Fruit fly (Drosophila melanogaster): ENCODE data around the gene CG43155.

- TF ChIP-seq CG4854 (GFP tag; optimal IDR thresholded peaks at IDR 0.05) (no peak), CG5245 (GFP tag; optimal IDR thresholded peaks at IDR 0.05) (no peak), Hr51 (GFP tag; optimal IDR thresholded peaks at IDR 0.05) (no peak), dysf (GFP tag; IDR thresholded peaks at IDR 0.05) (no peak), Trl (optimal IDR thresholded peaks at IDR 0.05) (no peak), Trl (GFP tag; optimal IDR thresholded peaks at IDR 0.05) (no peak), pan (optimal IDR thresholded peaks at IDR 0.05) (no peak), pan (GFP tag; optimal IDR thresholded peaks at IDR 0.05 in 1 of 2, IDR thresholded peaks at IDR 0.05 in 1 of 2) (no peak), Dref (GFP tag; IDR thresholded peaks at IDR 0.05) (no peak), zen (tag; optimal IDR thresholded peaks at IDR 0.05) (no peak), twi (tag; optimal IDR thresholded peaks at IDR 0.05) (no peak), Neu2 (GFP tag; optimal IDR thresholded peaks at IDR 0.05; ENCODE audit: borderline replicate concordance) (no peak), CG16863 (GFP tag; optimal IDR thresholded peaks at IDR 0.05) (no peak)
Observed at dm6 chrX:11453638-11454037, 5.9 kb upstream of the CG43155 start.
